Worm (Caenorhabditis elegans) whole organism, L1 larva: ENCODE measurements around the gene tkr-3.
"Not testable (repeated sequence)": the region's sequence is repeated elsewhere in the genome, so short reads cannot be mapped to it uniquely, and the experiment has no call there.

ENCODE experiments used
- C16A3.4 ChIP-seq: fragments of 150-350 bp; optimal IDR thresholded peaks from 2 replicates; lab custom pipeline; 2014; ENCODE audit warnings: missing biosample characterization, missing genetic modification characterization
- aha-1 ChIP-seq: fragments of 150-350 bp; optimal IDR thresholded peaks from 2 replicates; lab custom pipeline; 2014; ENCODE audit warnings: missing biosample characterization, missing genetic modification characterization
- blmp-1 ChIP-seq: fragments of 150-350 bp; optimal IDR thresholded peaks from 2 replicates; lab custom pipeline; 2014; ENCODE audit warnings: missing biosample characterization, missing genetic modification characterization
- ceh-63 ChIP-seq: fragments of 200-800 bp; sonication (Bioruptor generic); optimal IDR thresholded peaks from 2 replicates; lab custom pipeline; 2018; ENCODE audit warnings: mild to moderate bottlenecking, missing genetic modification characterization, missing compliant biosample characterization
- ceh-8 ChIP-seq: fragments of 200-800 bp; sonication (Bioruptor generic); optimal IDR thresholded peaks from 2 replicates; lab custom pipeline; 2018; ENCODE audit warnings: mild to moderate bottlenecking, missing genetic modification characterization, moderate library complexity, missing compliant biosample characterization
- ceh-82 ChIP-seq, 3 experiments: fragments of 150-350 bp in 1 of 3; sonication (generic microtip) in 2 of 3; optimal IDR thresholded peaks; 2 replicates each; lab custom pipeline; 2014 to 2017; ENCODE audit warnings: missing biosample characterization in 3 of 3, missing genetic modification characterization in 3 of 3
- ceh-88 ChIP-seq: fragments of 200-800 bp; sonication (Bioruptor generic); IDR thresholded peaks from 2 replicates; pipeline ENCODE4 v1.3.6; 2022; ENCODE audit warnings: missing genetic modification characterization, missing compliant biosample characterization
- ces-1 ChIP-seq: fragments of 150-350 bp; optimal IDR thresholded peaks from 2 replicates; lab custom pipeline; 2014; ENCODE audit warnings: missing biosample characterization, missing genetic modification reagents, missing genetic modification characterization
- dpl-1 ChIP-seq, 3 experiments: fragments of 150-350 bp in 2 of 3; sonication (generic microtip) in 1 of 3; optimal IDR thresholded peaks; 2 replicates each; lab custom pipeline; 2014 to 2017; ENCODE audit warnings: missing biosample characterization in 3 of 3, missing genetic modification characterization in 3 of 3, missing genetic modification reagents in 3 of 3
- dsc-1 ChIP-seq: sonication (generic microtip); optimal IDR thresholded peaks from 2 replicates; lab custom pipeline; 2016; ENCODE audit warnings: mild to moderate bottlenecking, missing genetic modification characterization, missing compliant biosample characterization
- efl-3 ChIP-seq: fragments of 200-800 bp; sonication (Bioruptor generic); optimal IDR thresholded peaks from 2 replicates; lab custom pipeline; 2018; ENCODE audit warnings: mild to moderate bottlenecking, missing genetic modification characterization, missing compliant biosample characterization
- egl-27 ChIP-seq, 2 experiments: fragments of 150-350 bp in 1 of 2; sonication (generic microtip); optimal IDR thresholded peaks; 3 replicates each; lab custom pipeline; 2017 to 2018; ENCODE audit warnings: missing biosample characterization in 2 of 2, missing genetic modification characterization in 2 of 2, missing genetic modification reagents in 2 of 2
- fkh-10 ChIP-seq: sonication (generic microtip); optimal IDR thresholded peaks from 2 replicates; lab custom pipeline; 2017; ENCODE audit warnings: missing biosample characterization, missing genetic modification reagents, missing genetic modification characterization
- fkh-8 ChIP-seq: sonication (generic microtip); optimal IDR thresholded peaks from 2 replicates; lab custom pipeline; 2016; ENCODE audit warnings: mild to moderate bottlenecking, missing genetic modification characterization, missing compliant biosample characterization
- fos-1 ChIP-seq: fragments of 150-350 bp; optimal IDR thresholded peaks from 2 replicates; lab custom pipeline; 2014; ENCODE audit warnings: missing biosample characterization, missing genetic modification characterization
- grh-1 ChIP-seq: fragments of 200-800 bp; sonication (Bioruptor generic); IDR thresholded peaks from 2 replicates; pipeline ENCODE4 v1.3.6; 2022; ENCODE audit warnings: missing genetic modification reagents, missing genetic modification characterization, missing compliant biosample characterization
- hlh-17 ChIP-seq: fragments of 200-800 bp; sonication (Bioruptor generic); optimal IDR thresholded peaks from 2 replicates; lab custom pipeline; 2018; ENCODE audit warnings: missing genetic modification characterization, mild to moderate bottlenecking, missing compliant biosample characterization, moderate library complexity, borderline replicate concordance
- hpl-2 ChIP-seq: fragments of 150-350 bp; optimal IDR thresholded peaks from 2 replicates; lab custom pipeline; 2014; ENCODE audit warnings: missing biosample characterization, missing genetic modification reagents, missing genetic modification characterization
- irx-1 ChIP-seq: sonication (generic microtip); optimal IDR thresholded peaks from 2 replicates; lab custom pipeline; 2016; ENCODE audit warnings: missing genetic modification characterization, missing compliant biosample characterization
- lin-13 ChIP-seq: fragments of 150-350 bp; optimal IDR thresholded peaks from 2 replicates; lab custom pipeline; 2014; ENCODE audit warnings: missing biosample characterization, missing genetic modification reagents, missing genetic modification characterization
- lin-39 ChIP-seq: fragments of 150-350 bp; optimal IDR thresholded peaks from 2 replicates; lab custom pipeline; 2014; ENCODE audit warnings: missing biosample characterization, missing genetic modification reagents, missing genetic modification characterization
- lir-3 ChIP-seq: sonication (generic microtip); optimal IDR thresholded peaks from 2 replicates; lab custom pipeline; 2016; ENCODE audit warnings: mild to moderate bottlenecking, missing genetic modification characterization, moderate library complexity, missing compliant biosample characterization; ENCODE audit not compliant: poor library complexity
- mef-2 ChIP-seq: fragments of 150-350 bp; optimal IDR thresholded peaks from 2 replicates; lab custom pipeline; 2014; ENCODE audit warnings: missing biosample characterization, missing genetic modification characterization
- nhr-237 ChIP-seq: fragments of 150-350 bp; optimal IDR thresholded peaks from 2 replicates; lab custom pipeline; 2014; ENCODE audit warnings: missing biosample characterization, missing genetic modification characterization
- nhr-28 ChIP-seq: fragments of 150-350 bp; optimal IDR thresholded peaks from 2 replicates; lab custom pipeline; 2014; ENCODE audit warnings: missing biosample characterization, missing genetic modification characterization
- nhr-71 ChIP-seq: sonication (generic microtip); optimal IDR thresholded peaks from 2 replicates; lab custom pipeline; 2016; ENCODE audit warnings: mild to moderate bottlenecking, missing genetic modification characterization, moderate library complexity, missing compliant biosample characterization
- nhr-76 ChIP-seq: sonication (generic microtip); optimal IDR thresholded peaks from 2 replicates; lab custom pipeline; 2017; ENCODE audit warnings: missing biosample characterization, missing genetic modification characterization
- nhr-77 ChIP-seq: fragments of 150-350 bp; optimal IDR thresholded peaks from 2 replicates; lab custom pipeline; 2014; ENCODE audit warnings: missing biosample characterization, missing genetic modification characterization
- nhr-90 ChIP-seq: sonication (generic microtip); optimal IDR thresholded peaks from 2 replicates; lab custom pipeline; 2016; ENCODE audit warnings: mild to moderate bottlenecking, missing genetic modification characterization, missing compliant biosample characterization; ENCODE audit not compliant: poor library complexity
- pax-3 ChIP-seq: fragments of 200-800 bp; sonication (Bioruptor generic); optimal IDR thresholded peaks from 2 replicates; lab custom pipeline; 2018; ENCODE audit warnings: mild to moderate bottlenecking, missing genetic modification characterization, moderate library complexity, missing compliant biosample characterization
- unc-62 ChIP-seq: fragments of 150-350 bp; optimal IDR thresholded peaks from 2 replicates; lab custom pipeline; 2014; ENCODE audit warnings: missing biosample characterization, missing genetic modification reagents, missing genetic modification characterization
- unc-86 ChIP-seq: sonication (generic microtip); optimal IDR thresholded peaks from 2 replicates; lab custom pipeline; 2016; ENCODE audit warnings: missing genetic modification characterization, missing compliant biosample characterization
- unc-98 ChIP-seq: fragments of 200-800 bp; sonication (Bioruptor generic); IDR thresholded peaks from 2 replicates; pipeline ENCODE4 v1.3.6; 2022; ENCODE audit warnings: missing genetic modification characterization, missing compliant biosample characterization
- xbp-1 ChIP-seq: sonication (generic microtip); optimal IDR thresholded peaks from 2 replicates; lab custom pipeline; 2016; ENCODE audit warnings: missing genetic modification characterization, missing compliant biosample characterization
- ztf-11 ChIP-seq, 2 experiments: sonication (generic microtip); optimal IDR thresholded peaks; 2 replicates each; lab custom pipeline; 2016 to 2017; ENCODE audit warnings: missing genetic modification characterization in 2 of 2, missing biosample characterization in 1 of 2, missing compliant biosample characterization in 1 of 2
- ztf-4 ChIP-seq: fragments of 150-350 bp; optimal IDR thresholded peaks from 2 replicates; lab custom pipeline; 2014; ENCODE audit warnings: missing biosample characterization, missing genetic modification characterization

tkr-3 gene

DNA sequence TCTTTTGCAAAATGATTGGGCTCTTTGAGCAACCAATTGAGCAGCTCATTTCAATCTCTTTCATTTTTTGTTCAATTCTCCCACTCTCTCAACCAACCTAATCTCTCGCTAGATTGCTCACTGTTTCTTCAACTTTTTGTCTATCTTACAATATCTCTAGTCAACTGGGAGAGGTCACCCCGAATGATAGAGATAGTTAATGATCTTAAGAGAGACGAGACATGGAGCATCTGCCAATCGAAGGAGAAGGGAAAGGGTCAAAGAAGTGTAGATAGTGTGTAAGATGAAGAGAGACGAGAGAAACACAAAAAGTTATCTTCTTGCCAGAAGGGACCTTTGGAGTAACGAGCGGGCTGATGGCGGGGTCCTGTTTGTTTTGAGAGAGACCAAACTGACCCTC is 47.4 kb upstream of the tkr-3 start (continued):
- TF ChIP-seq irx-1 (tag; lab: Kevin White, UChicago) (no peak), fos-1 (no peak), unc-98 (GFP tag; lab: Robert Waterston, UW) (0 out of 2 replicates have a peak, but pooled peaks have one; percentile 44), nhr-28 (tag; lab: Kevin White, UChicago) (no peak), fkh-10 (no peak), pax-3 (no peak), ztf-4 (tag; lab: Kevin White, UChicago) (no peak), hlh-17 (GFP tag; lab: Kevin White, UChicago) (no peak), grh-1 (no peak), egl-27 (tag; optimal IDR thresholded peaks at IDR 0.05; lab: Kevin White, UChicago) (no peak), lin-13 (GFP tag; lab: Kevin White, UChicago) (no peak), efl-3 (GFP tag; lab: Kevin White, UChicago) (no peak), lir-3 (tag; lab: Kevin White, UChicago) (no peak), dsc-1 (peak; percentile 80), unc-62 (GFP tag; lab: Kevin White, UChicago) (no peak), hpl-2 (GFP tag; lab: Kevin White, UChicago) (no peak), ceh-82 (tag; optimal IDR thresholded peaks at IDR 0.05; lab: Kevin White, UChicago) (no peak), mef-2 (tag; lab: Kevin White, UChicago) (no peak), aha-1 (tag; lab: Kevin White, UChicago) (no peak), ceh-63 (GFP tag; lab: Kevin White, UChicago) (no peak), fkh-8 (tag; lab: Kevin White, UChicago) (no peak), nhr-71 (tag; lab: Kevin White, UChicago) (peak; percentile 70), nhr-77 (tag; lab: Kevin White, UChicago) (no peak)

ce11 chrIV:5166030-5166429 is 44.1 kb upstream of the tkr-3 start, which contains the start of gene ptp-5.1:
Gene ptp-5.1 (plus strand): TSS chrIV:5166330.
- TF ChIP-seq dpl-1 (GFP tag; optimal IDR thresholded peaks at IDR 0.05; lab: Kevin White, UChicago) (no peak), efl-3 (GFP tag; lab: Kevin White, UChicago) (no peak), ztf-11 (tag; optimal IDR thresholded peaks at IDR 0.05; lab: Kevin White, UChicago) (no peak), unc-62 (GFP tag; lab: Kevin White, UChicago) (no peak), xbp-1 (tag; lab: Kevin White, UChicago) (no peak), nhr-90 (tag; lab: Kevin White, UChicago) (no peak), egl-27 (tag; optimal IDR thresholded peaks at IDR 0.05; lab: Kevin White, UChicago) (no peak), ceh-88 (GFP tag; lab: Robert Waterston, UW) (no peak), nhr-237 (tag; lab: Kevin White, UChicago) (no peak), ces-1 (GFP tag; lab: Kevin White, UChicago) (no peak), ceh-63 (GFP tag; lab: Kevin White, UChicago) (no peak), blmp-1 (tag; lab: Kevin White, UChicago) (no peak), nhr-71 (tag; lab: Kevin White, UChicago) (no peak), lin-13 (GFP tag; lab: Kevin White, UChicago) (no peak), C16A3.4 (no peak)
- TF ChIP-seq, all 84 proteins: peak for 0

ce11 chrIV:5165626-5166025 is 43.7 kb upstream of the tkr-3 start, which contains the start of gene nspd-6:
Gene nspd-6 (minus strand): TSS chrIV:5165726.
- not testable (repeated sequence) for TF ChIP-seq unc-86 (tag; lab: Kevin White, UChicago); aha-1 (tag; lab: Kevin White, UChicago); efl-3 (GFP tag; lab: Kevin White, UChicago)

ce11 chrIV:5162941-5163340 is 41.0 kb upstream of the tkr-3 start, which contains the start of the genes nspd-3 and C24D10.2:
Gene nspd-3 (minus strand): TSS chrIV:5163041.
Gene C24D10.2 (plus strand): TSS chrIV:5163339.
- not testable (repeated sequence) for TF ChIP-seq ceh-8 (GFP tag; lab: Kevin White, UChicago); lin-39 (tag; lab: Kevin White, UChicago); nhr-76 (tag; lab: Kevin White, UChicago)
